Fruit fly (Drosophila melanogaster) S2 (cell line): Measurements from ENCODE around the gene ppan.

ENCODE experiments used
- CG8478 ChIP-seq: fragments of >200 bp; optimal IDR thresholded peaks from 2 replicates; lab custom pipeline; 2018
- CTCF ChIP-seq, 2 experiments: fragments of >200 bp; optimal IDR thresholded peaks; 2 replicates each; lab custom pipeline; 2018

dm6 chr3R:21096532-21097143 lies 19.4 kb upstream of the ppan start:
- no peak for TF ChIP-seq CG8478 (lab: Kevin White, UChicago)
- no peak for TF ChIP-seq CTCF (optimal IDR thresholded peaks at IDR 0.05; lab: Kevin White, UChicago)
